Worm (Caenorhabditis elegans): ENCODE data around the gene T24H10.1.

Gene T24H10.1

ce11 chrII:9139172-9139700 is 40.1 kb downstream of the T24H10.1 start, which contains the start of gene Y9C2UA.1:
TSS of gene Y9C2UA.1 (plus strand) at chrII:9139650.
- TF ChIP-seq ztf-29 (GFP tag; IDR thresholded peaks at IDR 0.05): no peak
- TF ChIP-seq ref-1 (GFP tag; conservative IDR thresholded peaks at IDR 0.05): no peak
- no peak for TF ChIP-seq cog-1 (tag; optimal IDR thresholded peaks at IDR 0.05)
- no peak for TF ChIP-seq med-1 (GFP tag; optimal IDR thresholded peaks at IDR 0.05; ENCODE audit: insufficient read depth)
- no peak for TF ChIP-seq flt-1 (GFP tag; IDR thresholded peaks at IDR 0.05)
- TF ChIP-seq ztf-23 (GFP tag; IDR thresholded peaks at IDR 0.05): no peak
- TF ChIP-seq T22C8.4 (GFP tag; IDR thresholded peaks at IDR 0.05): no peak
- TF ChIP-seq tab-1 (GFP tag; IDR thresholded peaks at IDR 0.05): no peak
- TF ChIP-seq klf-2 (GFP tag; conservative IDR thresholded peaks at IDR 0.05): no peak

- TF ChIP-seq tab-1 (GFP tag; IDR thresholded peaks at IDR 0.05) (no peak), klf-2 (GFP tag; conservative IDR thresholded peaks at IDR 0.05) (no peak), T22C8.4 (GFP tag; IDR thresholded peaks at IDR 0.05) (no peak), med-1 (GFP tag; optimal IDR thresholded peaks at IDR 0.05; ENCODE audit: insufficient read depth) (no peak), flt-1 (GFP tag; IDR thresholded peaks at IDR 0.05) (no peak), cog-1 (tag; optimal IDR thresholded peaks at IDR 0.05) (no peak), ref-1 (GFP tag; conservative IDR thresholded peaks at IDR 0.05) (no peak), ztf-29 (GFP tag; IDR thresholded peaks at IDR 0.05) (no peak), ztf-23 (GFP tag; IDR thresholded peaks at IDR 0.05) (no peak)
Observed at ce11 chrII:9141110-9141509, 41.9 kb downstream of the T24H10.1 start.

- TF ChIP-seq med-1 (GFP tag; optimal IDR thresholded peaks at IDR 0.05; ENCODE audit: insufficient read depth): no peak
- no peak for TF ChIP-seq flt-1 (GFP tag; IDR thresholded peaks at IDR 0.05)
Observed at ce11 chrII:9143795-9144194, 44.6 kb downstream of the T24H10.1 start.

DNA sequence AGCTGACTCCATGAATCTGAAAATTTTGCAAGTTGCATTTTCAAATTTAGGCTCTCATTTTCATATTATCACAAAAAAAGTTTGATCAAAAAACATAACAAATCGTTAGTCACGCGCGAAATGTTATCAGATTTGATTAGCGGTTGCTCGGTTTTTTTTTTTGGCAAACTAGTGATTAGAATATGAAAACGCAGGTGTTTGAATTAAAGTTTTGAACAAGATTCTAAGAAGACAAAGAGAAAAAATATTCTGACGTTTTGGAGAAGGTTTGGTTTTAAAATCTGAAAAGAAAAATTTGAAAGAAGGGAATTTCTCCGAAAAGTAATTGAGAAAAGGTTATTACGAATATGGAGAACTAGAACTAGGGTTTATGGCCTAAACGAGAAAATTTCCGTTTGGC is 45.2 kb downstream of the T24H10.1 start:
- TF ChIP-seq ztf-29 (GFP tag; IDR thresholded peaks at IDR 0.05) (no peak), ref-1 (GFP tag; conservative IDR thresholded peaks at IDR 0.05) (no peak), tab-1 (GFP tag; IDR thresholded peaks at IDR 0.05) (no peak), cog-1 (tag; optimal IDR thresholded peaks at IDR 0.05) (no peak), T22C8.4 (GFP tag; IDR thresholded peaks at IDR 0.05) (no peak), flt-1 (GFP tag; IDR thresholded peaks at IDR 0.05) (no peak), med-1 (GFP tag; optimal IDR thresholded peaks at IDR 0.05; ENCODE audit: insufficient read depth) (no peak), ztf-23 (GFP tag; IDR thresholded peaks at IDR 0.05) (no peak), klf-2 (GFP tag; conservative IDR thresholded peaks at IDR 0.05) (no peak)

- TF ChIP-seq tab-1 (GFP tag; IDR thresholded peaks at IDR 0.05): no peak
- TF ChIP-seq ref-1 (GFP tag; conservative IDR thresholded peaks at IDR 0.05): no peak
- TF ChIP-seq flt-1 (GFP tag; IDR thresholded peaks at IDR 0.05): no peak
Observed at ce11 chrII:9145961-9146360, 46.8 kb downstream of the T24H10.1 start, which contains the start of gene W07A12.4. TSS of gene W07A12.4 (plus strand) at chrII:9146261.

DNA sequence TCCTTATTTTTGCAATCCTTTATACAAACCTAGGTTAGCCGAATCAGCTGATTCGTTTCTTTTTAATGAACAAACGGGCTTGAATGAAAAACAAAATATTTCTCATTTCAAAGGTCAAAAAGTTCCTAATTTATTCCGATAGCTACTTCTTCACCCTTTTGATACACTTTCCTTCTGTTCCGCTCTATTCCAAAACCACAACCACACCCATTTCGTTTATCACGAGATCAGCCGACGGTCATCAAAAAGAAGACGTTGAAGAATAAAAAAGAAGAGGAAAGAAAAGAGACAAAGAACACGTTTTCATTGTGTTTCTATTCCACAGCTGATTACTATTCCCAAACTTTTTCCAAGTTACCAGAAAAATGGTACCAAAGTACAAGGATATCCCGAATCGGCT is 48.9 kb downstream of the T24H10.1 start:
- TF ChIP-seq klf-2 (GFP tag; conservative IDR thresholded peaks at IDR 0.05) (no peak), flt-1 (GFP tag; IDR thresholded peaks at IDR 0.05) (no peak), T22C8.4 (GFP tag; IDR thresholded peaks at IDR 0.05) (no peak), ref-1 (GFP tag; conservative IDR thresholded peaks at IDR 0.05) (no peak), tab-1 (GFP tag; IDR thresholded peaks at IDR 0.05) (no peak), med-1 (GFP tag; optimal IDR thresholded peaks at IDR 0.05; ENCODE audit: insufficient read depth) (no peak), ztf-29 (GFP tag; IDR thresholded peaks at IDR 0.05) (no peak), cog-1 (tag; optimal IDR thresholded peaks at IDR 0.05) (no peak), ztf-23 (GFP tag; IDR thresholded peaks at IDR 0.05) (no peak)
